Fruit fly (Drosophila melanogaster) whole organism, embryonic: ENCODE results near the gene CG2962.

Source experiments
- CG6791 ChIP-seq: fragments of 200-800 bp; sonication (Bioruptor generic); IDR thresholded peaks from 3 replicates; pipeline ENCODE4 v1.3.6; 2022; ENCODE audit warnings: missing biosample characterization, missing genetic modification characterization; ENCODE audit not compliant: partially characterized antibody
- CG7839 ChIP-seq: fragments of 200-800 bp; sonication (Bioruptor generic); optimal IDR thresholded peaks from 3 replicates; lab custom pipeline; 2018; ENCODE audit warnings: missing biosample characterization, mild to moderate bottlenecking, missing genetic modification characterization, moderate library complexity
- NfI ChIP-seq: fragments of 200-800 bp; sonication (Bioruptor generic); optimal IDR thresholded peaks from 3 replicates; lab custom pipeline; 2018; ENCODE audit warnings: missing biosample characterization, mild to moderate bottlenecking, missing genetic modification characterization, moderate library complexity
- dati ChIP-seq: fragments of 200-800 bp; sonication (Bioruptor generic); IDR thresholded peaks from 2 replicates; pipeline ENCODE4 v1.3.6; 2022; ENCODE audit warnings: missing biosample characterization, missing genetic modification characterization
- h ChIP-seq: fragments of >200 bp; optimal IDR thresholded peaks from 2 replicates; lab custom pipeline; 2017
- so ChIP-seq: fragments of 200-800 bp; sonication (Bioruptor generic); IDR thresholded peaks from 3 replicates; pipeline ENCODE4 v1.3.6; 2022; ENCODE audit warnings: missing biosample characterization, missing genetic modification characterization

DNA sequence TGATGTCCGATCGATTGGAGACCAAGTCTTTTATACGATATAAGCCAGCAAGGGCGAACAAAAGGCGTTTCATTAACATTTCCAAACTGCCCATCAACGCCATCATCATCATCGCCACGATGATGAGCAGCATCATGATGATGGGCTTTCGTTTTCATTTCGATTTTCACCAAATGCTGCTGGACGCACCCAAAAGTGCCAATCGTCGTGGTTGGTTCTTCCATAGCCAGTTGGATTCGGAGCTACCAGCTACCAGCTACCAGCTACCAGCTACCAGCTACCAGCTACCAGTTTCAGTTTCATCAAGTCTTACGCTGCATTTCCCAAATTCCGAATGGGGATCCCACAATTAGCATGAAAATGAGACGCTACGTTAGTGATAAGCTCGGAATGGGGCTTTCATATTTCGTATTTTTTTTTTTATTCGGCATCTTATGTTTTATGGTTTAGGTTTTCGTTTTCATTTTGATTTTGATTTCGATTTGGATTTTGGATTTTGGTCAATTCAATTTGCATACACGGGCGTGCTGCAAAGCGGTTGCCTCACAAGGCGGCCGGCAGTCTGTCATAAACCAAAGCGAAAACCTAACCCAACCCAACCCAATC, at the start of gene CG2962:
- TF ChIP-seq CG7839, result no peak
- TF ChIP-seq CG6791 (GFP tag; lab: Robert Waterston, UW), result no peak
- TF ChIP-seq dati (GFP tag; lab: Robert Waterston, UW), result no peak
- no peak for TF ChIP-seq h (lab: Kevin White, UChicago)
- TF ChIP-seq NfI (GFP tag; lab: Kevin White, UChicago), result no peak
- TF ChIP-seq so (GFP tag; lab: Robert Waterston, UW), result no peak
